Worm (Caenorhabditis elegans) whole organism, L4 larva: ENCODE measurements around the gene R05F9.7.

Experiments
- D1046.2 ChIP-seq: fragments of 200-800 bp; sonication (Bioruptor generic); IDR thresholded peaks from 2 replicates; pipeline ENCODE4 v1.3.6; 2022; ENCODE audit warnings: missing genetic modification characterization, missing compliant biosample characterization
- F10B5.3 ChIP-seq: sonication (generic microtip); optimal IDR thresholded peaks from 2 replicates; lab custom pipeline; 2016; ENCODE audit warnings: mild to moderate bottlenecking, missing genetic modification characterization, missing compliant biosample characterization
- F44E2.7 ChIP-seq: fragments of 200-800 bp; sonication (Bioruptor generic); IDR thresholded peaks from 2 replicates; pipeline ENCODE4 v2.1.2; 2022; ENCODE audit warnings: missing genetic modification characterization, missing compliant biosample characterization
- R02D3.7 ChIP-seq: fragments of 150-350 bp; sonication (generic microtip); optimal IDR thresholded peaks from 3 replicates; lab custom pipeline; 2014; ENCODE audit warnings: missing biosample characterization, missing genetic modification characterization
- T20F7.1 ChIP-seq: fragments of 200-800 bp; sonication (Bioruptor generic); optimal IDR thresholded peaks from 2 replicates; lab custom pipeline; 2018; ENCODE audit warnings: mild to moderate bottlenecking, missing genetic modification characterization, missing compliant biosample characterization
- Y105C5A.15 ChIP-seq: fragments of 200-800 bp; sonication (Bioruptor generic); IDR thresholded peaks from 2 replicates; pipeline ENCODE4 v1.3.6; 2022; ENCODE audit warnings: missing genetic modification characterization, missing compliant biosample characterization
- Y5F2A.4 ChIP-seq: fragments of 200-800 bp; sonication (Bioruptor generic); optimal IDR thresholded peaks from 2 replicates; lab custom pipeline; 2018; ENCODE audit warnings: mild to moderate bottlenecking, missing genetic modification characterization, missing compliant biosample characterization
- ZK546.5 ChIP-seq, 2 experiments: sonication (generic microtip); optimal IDR thresholded peaks; 2 replicates each; lab custom pipeline; 2017; ENCODE audit warnings: missing biosample characterization in 2 of 2, missing genetic modification characterization in 2 of 2
- aha-1 ChIP-seq: fragments of 150-350 bp; peaks from one replicate; lab custom pipeline; 2014; ENCODE audit warnings: missing biosample characterization, missing genetic modification characterization
- aly-2 ChIP-seq: sonication (generic microtip); optimal IDR thresholded peaks from 2 replicates; lab custom pipeline; 2018; ENCODE audit warnings: missing biosample characterization, missing genetic modification characterization
- ceh-20 ChIP-seq: fragments of 200-800 bp; sonication (Bioruptor generic); IDR thresholded peaks from 2 replicates; pipeline ENCODE4 v1.3.6; 2022; ENCODE audit warnings: missing genetic modification reagents, missing genetic modification characterization, missing compliant biosample characterization
- ceh-28 ChIP-seq: fragments of 150-350 bp; optimal IDR thresholded peaks from 2 replicates; lab custom pipeline; 2014; ENCODE audit warnings: missing biosample characterization, missing genetic modification reagents, missing genetic modification characterization
- ceh-32 ChIP-seq: sonication (generic microtip); optimal IDR thresholded peaks from 2 replicates; lab custom pipeline; 2016; ENCODE audit warnings: mild to moderate bottlenecking, missing genetic modification characterization, missing compliant biosample characterization; ENCODE audit not compliant: poor library complexity
- ceh-82 ChIP-seq: sonication (generic microtip); optimal IDR thresholded peaks from 2 replicates; lab custom pipeline; 2017; ENCODE audit warnings: missing biosample characterization, missing genetic modification characterization
- ctbp-1 ChIP-seq: fragments of 200-800 bp; sonication (Bioruptor generic); IDR thresholded peaks from 2 replicates; pipeline ENCODE4 v1.3.6; 2022; ENCODE audit warnings: missing genetic modification reagents, missing genetic modification characterization, missing compliant biosample characterization
- daf-12 ChIP-seq: fragments of 150-350 bp; optimal IDR thresholded peaks from 2 replicates; lab custom pipeline; 2014; ENCODE audit warnings: missing biosample characterization, missing genetic modification reagents, missing genetic modification characterization
- daf-19 ChIP-seq: fragments of 200-800 bp; sonication (Bioruptor generic); conservative IDR thresholded peaks from 2 replicates; pipeline ENCODE4 v1.3.6; 2022; ENCODE audit warnings: missing genetic modification characterization, missing compliant biosample characterization
- daf-8 ChIP-seq: fragments of 200-800 bp; sonication (Bioruptor generic); IDR thresholded peaks from 2 replicates; pipeline ENCODE4 v1.3.6; 2022; ENCODE audit warnings: missing genetic modification characterization, missing compliant biosample characterization
- dmd-8 ChIP-seq: fragments of 200-800 bp; sonication (Bioruptor generic); IDR thresholded peaks from 2 replicates; pipeline ENCODE4 v1.3.6; 2022; ENCODE audit warnings: missing genetic modification characterization, missing compliant biosample characterization
- dpl-1 ChIP-seq: fragments of 150-350 bp; optimal IDR thresholded peaks from 2 replicates; lab custom pipeline; 2014; ENCODE audit warnings: missing biosample characterization, missing genetic modification reagents, missing genetic modification characterization
- duxl-1 ChIP-seq: sonication (generic microtip); optimal IDR thresholded peaks from 2 replicates; lab custom pipeline; 2016; ENCODE audit warnings: mild to moderate bottlenecking, missing genetic modification characterization, moderate library complexity, missing compliant biosample characterization; ENCODE audit not compliant: poor library complexity
- dve-1 ChIP-seq: sonication (generic microtip); optimal IDR thresholded peaks from 2 replicates; lab custom pipeline; 2017; ENCODE audit warnings: antibody characterized with exemption, mild to moderate bottlenecking, missing genetic modification characterization, missing compliant biosample characterization; ENCODE audit not compliant: insufficient read depth
- egl-27 ChIP-seq: sonication (generic microtip); optimal IDR thresholded peaks from 3 replicates; lab custom pipeline; 2017; ENCODE audit warnings: missing biosample characterization, missing genetic modification reagents, missing genetic modification characterization
- egl-43 ChIP-seq: fragments of 200-800 bp; sonication (Bioruptor generic); IDR thresholded peaks from 2 replicates; pipeline ENCODE4 v1.3.6; 2022; ENCODE audit warnings: missing genetic modification reagents, missing genetic modification characterization, missing compliant biosample characterization
- jun-1 ChIP-seq: fragments of 150-350 bp; optimal IDR thresholded peaks from 2 replicates; lab custom pipeline; 2014; ENCODE audit warnings: missing biosample characterization, missing genetic modification reagents, missing genetic modification characterization
- lin-1 ChIP-seq: fragments of 200-800 bp; sonication (Bioruptor generic); IDR thresholded peaks from 2 replicates; pipeline ENCODE4 v1.3.6; 2022; ENCODE audit warnings: missing genetic modification reagents, missing genetic modification characterization, missing compliant biosample characterization
- lin-15B ChIP-seq: fragments of 150-350 bp; sonication (generic microtip); optimal IDR thresholded peaks from 3 replicates; lab custom pipeline; 2014; ENCODE audit warnings: missing biosample characterization, missing genetic modification characterization
- lin-29 ChIP-seq: fragments of 200-800 bp; sonication (Bioruptor generic); IDR thresholded peaks from 2 replicates; pipeline ENCODE4 v1.3.6; 2022; ENCODE audit warnings: missing genetic modification reagents, missing genetic modification characterization, missing compliant biosample characterization
- lin-38 ChIP-seq: fragments of 200-800 bp; sonication (Bioruptor generic); IDR thresholded peaks from 2 replicates; pipeline ENCODE4 v1.3.6; 2022; ENCODE audit warnings: missing genetic modification reagents, missing genetic modification characterization, missing compliant biosample characterization
- lir-3 ChIP-seq: sonication (generic microtip); optimal IDR thresholded peaks from 2 replicates; lab custom pipeline; 2016; ENCODE audit warnings: mild to moderate bottlenecking, missing genetic modification characterization, missing compliant biosample characterization
- lsy-2 ChIP-seq, 2 experiments: fragments of 150-350 bp in 1 of 2; sonication (generic microtip) in 1 of 2; optimal IDR thresholded peaks; 2 replicates each; lab custom pipeline; 2014 to 2017; ENCODE audit warnings: missing biosample characterization in 2 of 2, missing genetic modification characterization in 2 of 2
- madf-5 ChIP-seq, 2 experiments: fragments of 200-800 bp; sonication (Bioruptor generic); IDR thresholded peaks; 2 replicates each; pipeline ENCODE4 v1.3.6; 2022; ENCODE audit warnings: missing compliant biosample characterization in 2 of 2, missing genetic modification characterization in 2 of 2
- mdt-29 ChIP-seq: fragments of 200-800 bp; sonication (Bioruptor generic); IDR thresholded peaks from 2 replicates; pipeline ENCODE4 v1.3.6; 2022; ENCODE audit warnings: missing genetic modification reagents, missing genetic modification characterization, missing compliant biosample characterization
- mxl-2 ChIP-seq: fragments of 200-800 bp; sonication (Bioruptor generic); conservative IDR thresholded peaks from 2 replicates; pipeline ENCODE4 v1.3.6; 2022; ENCODE audit warnings: missing genetic modification reagents, missing genetic modification characterization, missing compliant biosample characterization
- mxl-3 ChIP-seq: fragments of 200-800 bp; sonication (Bioruptor generic); optimal IDR thresholded peaks from 2 replicates; lab custom pipeline; 2018; ENCODE audit warnings: mild to moderate bottlenecking, missing genetic modification characterization, missing compliant biosample characterization
- nhr-10 ChIP-seq: fragments of 150-350 bp; optimal IDR thresholded peaks from 2 replicates; lab custom pipeline; 2014; ENCODE audit warnings: missing biosample characterization, missing genetic modification characterization
- nhr-102 ChIP-seq: sonication (generic microtip); optimal IDR thresholded peaks from 2 replicates; lab custom pipeline; 2016; ENCODE audit warnings: mild to moderate bottlenecking, missing genetic modification characterization, moderate library complexity, missing compliant biosample characterization
- pha-4 ChIP-seq, 2 experiments: fragments of 150-350 bp in 1 of 2; fragments of 200-800 bp in 1 of 2; sonication (Bioruptor generic) in 1 of 2; IDR thresholded peaks in 1 of 2; optimal IDR thresholded peaks in 1 of 2; 2 replicates each; pipeline versions ENCODE4 v1.3.6 to Lab custom; 2014 to 2022; ENCODE audit warnings: missing genetic modification characterization in 2 of 2, missing genetic modification reagents in 2 of 2, missing biosample characterization in 1 of 2, missing compliant biosample characterization in 1 of 2
- rbr-2 ChIP-seq: sonication (generic microtip); optimal IDR thresholded peaks from 2 replicates; lab custom pipeline; 2016; ENCODE audit warnings: missing genotype, missing genetic modification characterization, missing compliant biosample characterization
- snpc-1.2 ChIP-seq: fragments of 200-800 bp; sonication (Bioruptor generic); IDR thresholded peaks from 2 replicates; pipeline ENCODE4 v1.3.6; 2022; ENCODE audit warnings: missing genetic modification reagents, missing genetic modification characterization, missing compliant biosample characterization
- spr-1 ChIP-seq: sonication (generic microtip); optimal IDR thresholded peaks from 2 replicates; lab custom pipeline; 2016; ENCODE audit warnings: mild to moderate bottlenecking, missing genetic modification characterization, missing compliant biosample characterization
- tra-1 ChIP-seq: fragments of 200-800 bp; sonication (Bioruptor generic); IDR thresholded peaks from 2 replicates; pipeline ENCODE4 v1.3.6; 2022; ENCODE audit warnings: missing genetic modification reagents, missing genetic modification characterization, missing compliant biosample characterization
- unc-62 ChIP-seq, 3 experiments: fragments of 150-350 bp in 1 of 3; sonication (generic microtip); optimal IDR thresholded peaks in 2 of 3; peaks in 1 of 3; 1 replicate in 1 of 3; 2 replicates in 2 of 3; lab custom pipeline; 2014 to 2017; ENCODE audit warnings: missing biosample characterization in 3 of 3, missing genetic modification characterization in 3 of 3, missing genetic modification reagents in 3 of 3, missing genotype in 1 of 3
- zag-1 ChIP-seq: fragments of 150-350 bp; optimal IDR thresholded peaks from 2 replicates; lab custom pipeline; 2014; ENCODE audit warnings: missing biosample characterization, missing genetic modification characterization
- zfp-3 ChIP-seq: fragments of 200-800 bp; sonication (Bioruptor generic); conservative IDR thresholded peaks from 2 replicates; pipeline ENCODE4 v1.3.6; 2022; ENCODE audit warnings: missing genetic modification reagents, missing genetic modification characterization, missing compliant biosample characterization
- zip-11 ChIP-seq: fragments of 200-800 bp; sonication (Bioruptor generic); IDR thresholded peaks from 2 replicates; pipeline ENCODE4 v1.3.6; 2022; ENCODE audit warnings: missing genetic modification characterization, missing compliant biosample characterization

Gene R05F9.7

DNA sequence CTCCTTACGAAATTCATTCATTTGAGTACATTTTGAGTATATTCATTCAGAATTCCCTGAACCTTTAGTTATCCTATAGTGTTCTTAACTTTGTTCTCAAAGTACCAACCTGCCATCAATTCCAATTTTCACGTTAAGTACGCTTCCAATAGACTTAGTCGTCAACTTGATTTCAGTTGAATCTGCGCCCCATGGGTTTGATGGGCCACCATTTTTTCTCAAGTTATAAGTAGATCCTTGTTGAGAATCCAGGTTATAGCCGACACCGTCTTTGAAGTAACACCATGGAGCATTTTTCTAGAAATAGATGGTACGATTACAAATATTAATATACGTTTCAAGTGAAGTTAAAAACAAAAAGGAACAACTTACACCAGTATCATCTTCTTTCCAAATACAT lies 38.7 kb downstream of the R05F9.7 start:
- no peak for TF ChIP-seq zfp-3 (GFP tag; lab: Robert Waterston, UW)
- TF ChIP-seq daf-19 (GFP tag; lab: Robert Waterston, UW), result no peak
- TF ChIP-seq Y5F2A.4 (GFP tag; lab: Kevin White, UChicago), result no peak
- TF ChIP-seq nhr-10, result no peak
- no peak for TF ChIP-seq dmd-8 (GFP tag; lab: Robert Waterston, UW)
- no peak for TF ChIP-seq lin-1 (GFP tag; lab: Robert Waterston, UW)
- TF ChIP-seq dpl-1 (GFP tag; lab: Kevin White, UChicago), result no peak
- TF ChIP-seq T20F7.1, result no peak
- peak in 1 of 2 experiments; percentile 96 for TF ChIP-seq unc-62 (GFP tag; optimal IDR thresholded peaks at IDR 0.05 in 1 of 2; lab: Kevin White, UChicago)
- TF ChIP-seq unc-62 (tag; optimal IDR thresholded peaks at IDR 0.05; lab: Kevin White, UChicago), result no peak
- no peak for TF ChIP-seq ZK546.5 (tag; optimal IDR thresholded peaks at IDR 0.05; lab: Kevin White, UChicago)
- no peak for TF ChIP-seq F10B5.3 (tag; lab: Kevin White, UChicago)
- TF ChIP-seq ceh-82 (tag; lab: Kevin White, UChicago), result no peak
- TF ChIP-seq aha-1 (tag; lab: Kevin White, UChicago), result peak; percentile 12
- no peak for TF ChIP-seq tra-1
- TF ChIP-seq duxl-1 (tag; lab: Kevin White, UChicago), result no peak

DNA sequence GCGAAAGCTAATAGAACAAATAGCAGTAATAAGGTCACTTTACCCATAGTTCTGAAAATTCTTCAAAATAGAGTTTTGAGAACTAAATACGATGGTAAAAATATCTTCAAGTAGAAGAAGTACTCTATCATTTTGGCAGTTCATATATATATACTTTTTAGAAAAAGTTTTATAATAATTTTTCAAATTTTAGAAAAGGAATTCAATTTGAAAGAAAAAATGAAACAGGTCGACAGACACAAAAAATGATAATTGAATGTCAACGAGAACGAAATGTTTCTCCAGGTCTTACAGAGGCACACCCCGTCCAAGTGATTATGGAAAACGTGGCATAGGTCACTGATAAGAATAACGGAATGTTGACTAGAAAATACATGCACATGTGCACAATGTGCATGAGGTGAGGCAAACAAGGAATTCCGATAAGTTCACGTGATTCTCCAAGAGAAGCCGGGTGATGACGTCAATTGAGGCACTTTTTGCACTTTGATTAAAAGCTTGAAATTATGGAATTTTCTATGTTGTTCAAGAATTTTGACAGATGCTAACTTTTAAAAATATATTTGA lies 39.2 kb downstream of the R05F9.7 start, which contains the start of gene aagr-2:
TSS of gene aagr-2 (minus strand) at position 51 of the 567 bp plus-strand sequence.
- TF ChIP-seq nhr-102 (tag; lab: Kevin White, UChicago) (peak; percentile 46), lin-38 (GFP tag; lab: Robert Waterston, UW) (no peak), duxl-1 (tag; lab: Kevin White, UChicago) (no peak), lin-1 (GFP tag; lab: Robert Waterston, UW) (peak; percentile 54), F10B5.3 (tag; lab: Kevin White, UChicago) (no peak), ctbp-1 (GFP tag; lab: Robert Waterston, UW) (no peak), pha-4 (GFP tag; IDR thresholded peaks at IDR 0.05; lab: Robert Waterston, UW) (no peak; the same call in 1 of the 2 replicates), pha-4 (tag; optimal IDR thresholded peaks at IDR 0.05; lab: Kevin White, UChicago) (no peak), rbr-2 (tag; lab: Kevin White, UChicago) (no peak), T20F7.1 (peak; percentile 33), lin-15B (tag; lab: Kevin White, UChicago) (no peak), ceh-20 (GFP tag; lab: Robert Waterston, UW) (no peak), daf-8 (GFP tag; lab: Robert Waterston, UW) (no peak), unc-62 (GFP tag; optimal IDR thresholded peaks at IDR 0.05 in 1 of 2; lab: Kevin White, UChicago) (peak in 1 of 2 experiments; percentile 29), unc-62 (tag; optimal IDR thresholded peaks at IDR 0.05; lab: Kevin White, UChicago) (no peak), R02D3.7 (no peak), F44E2.7 (GFP tag; lab: Robert Waterston, UW) (no peak), Y5F2A.4 (GFP tag; lab: Kevin White, UChicago) (no peak), jun-1 (no peak), lir-3 (no peak), mxl-2 (GFP tag; lab: Robert Waterston, UW) (0 out of 2 replicates have a peak, but pooled peaks have one; percentile 27), Y105C5A.15 (no peak), dve-1 (tag; lab: Kevin White, UChicago) (peak; percentile 85), mxl-3 (peak; percentile 75), daf-12 (tag; lab: Kevin White, UChicago) (no peak), snpc-1.2 (GFP tag; lab: Robert Waterston, UW) (no peak), D1046.2 (GFP tag; lab: Robert Waterston, UW) (no peak), dmd-8 (GFP tag; lab: Robert Waterston, UW) (no peak), madf-5 (GFP tag; IDR thresholded peaks at IDR 0.05; lab: Robert Waterston, UW) (no peak), ceh-32 (no peak), dpl-1 (GFP tag; lab: Kevin White, UChicago) (no peak), nhr-10 (no peak), egl-27 (tag; lab: Kevin White, UChicago) (no peak), aly-2 (tag; lab: Kevin White, UChicago) (no peak), mdt-29 (GFP tag; lab: Robert Waterston, UW) (peak; percentile 82), zag-1 (tag; lab: Kevin White, UChicago) (no peak), zip-11 (GFP tag; lab: Robert Waterston, UW) (no peak), lin-29 (GFP tag; lab: Robert Waterston, UW) (no peak), ceh-28 (tag; lab: Kevin White, UChicago) (no peak), spr-1 (tag; lab: Kevin White, UChicago) (no peak), lsy-2 (tag; optimal IDR thresholded peaks at IDR 0.05; lab: Kevin White, UChicago) (peak in 1 of 2 experiments; percentile 25), egl-43 (GFP tag; lab: Robert Waterston, UW) (no peak)
